Worm (Caenorhabditis elegans) whole organism, L4/young adult: ENCODE measurements around the gene K11H3.5.

ENCODE experiments used
- W03F9.2 ChIP-seq: fragments of 150-350 bp; optimal IDR thresholded peaks from 2 replicates; lab custom pipeline; 2014; ENCODE audit warnings: missing biosample characterization, missing genetic modification characterization
- dao-5 ChIP-seq: sonication (generic microtip); optimal IDR thresholded peaks from 2 replicates; lab custom pipeline; 2016; ENCODE audit warnings: missing genotype, missing genetic modification characterization, moderate library complexity, missing compliant biosample characterization
- him-1 ChIP-seq: sonication (generic microtip); optimal IDR thresholded peaks from 2 replicates; lab custom pipeline; 2016; ENCODE audit warnings: missing genotype, missing genetic modification reagents, missing genetic modification characterization, missing compliant biosample characterization

The K11H3.5 gene

ce11 chrIII:9871032-9871431 lies 27.5 kb downstream of the K11H3.5 start, which contains the start of gene ZK757.1:
TSS of gene ZK757.1 (minus strand) at chrIII:9871132.
- TF ChIP-seq W03F9.2: no peak
- no peak for TF ChIP-seq him-1 (tag; lab: Kevin White, UChicago)
- no peak for TF ChIP-seq dao-5 (tag; lab: Kevin White, UChicago)

ce11 chrIII:9874515-9874914 lies 30.9 kb downstream of the K11H3.5 start:
- TF ChIP-seq him-1 (tag; lab: Kevin White, UChicago) (no peak), W03F9.2 (no peak), dao-5 (tag; lab: Kevin White, UChicago) (no peak)

DNA sequence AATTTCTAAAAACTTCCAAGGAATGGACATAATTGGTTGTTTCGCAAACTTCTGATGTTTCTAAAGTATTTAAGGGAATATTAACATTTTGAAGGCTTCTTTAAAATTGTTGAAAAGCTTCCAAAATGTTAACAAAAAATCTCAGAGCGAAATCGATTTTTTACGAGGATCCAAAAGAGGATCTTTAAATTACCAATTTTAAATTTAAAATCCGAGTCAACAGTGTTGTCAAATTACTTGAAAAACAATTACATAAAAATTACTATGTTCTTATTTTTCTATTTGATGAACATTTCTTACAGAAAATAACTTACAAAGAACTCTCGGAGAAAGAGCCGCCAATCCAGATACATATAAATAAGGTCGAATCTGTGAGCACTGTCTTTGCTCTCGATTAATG lies 33.4 kb downstream of the K11H3.5 start, which contains the start of gene ZK757.10:
ZK757.10 (plus strand) TSS at position 301 of the 400 bp plus-strand sequence.
- TF ChIP-seq him-1 (tag; lab: Kevin White, UChicago) (no peak), dao-5 (tag; lab: Kevin White, UChicago) (no peak), W03F9.2 (no peak)

ce11 chrIII:9878828-9879227 lies 35.3 kb downstream of the K11H3.5 start, which contains the start of gene ZK757.2:
TSS of gene ZK757.2 (minus strand) at chrIII:9878928.
- TF ChIP-seq W03F9.2 (no peak), him-1 (tag; lab: Kevin White, UChicago) (no peak), dao-5 (tag; lab: Kevin White, UChicago) (no peak)

ce11 chrIII:9885609-9886008 lies 42.0 kb downstream of the K11H3.5 start:
- TF ChIP-seq him-1 (tag; lab: Kevin White, UChicago) (no peak), W03F9.2 (no peak), dao-5 (tag; lab: Kevin White, UChicago) (no peak)

DNA sequence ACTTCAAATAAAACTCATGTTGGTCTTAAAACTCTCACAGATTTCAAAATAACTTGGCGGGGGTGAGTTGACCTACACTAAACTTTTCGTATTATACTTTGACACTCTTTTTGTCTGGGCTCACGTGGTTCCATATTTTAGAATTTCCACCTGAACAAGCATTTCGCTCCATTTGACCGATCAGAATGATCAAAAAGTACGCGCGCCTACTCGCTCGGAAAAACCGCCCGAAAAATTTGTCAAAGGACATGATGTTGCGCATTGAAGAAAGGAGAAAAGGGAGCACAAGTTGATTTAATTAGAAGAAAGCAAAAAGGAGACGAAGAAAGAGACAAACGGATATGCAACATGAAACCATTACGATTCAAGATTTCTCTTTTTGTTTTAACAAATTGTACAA lies 42.8 kb downstream of the K11H3.5 start:
- TF ChIP-seq W03F9.2 (no peak), dao-5 (tag; lab: Kevin White, UChicago) (no peak), him-1 (tag; lab: Kevin White, UChicago) (no peak)

DNA sequence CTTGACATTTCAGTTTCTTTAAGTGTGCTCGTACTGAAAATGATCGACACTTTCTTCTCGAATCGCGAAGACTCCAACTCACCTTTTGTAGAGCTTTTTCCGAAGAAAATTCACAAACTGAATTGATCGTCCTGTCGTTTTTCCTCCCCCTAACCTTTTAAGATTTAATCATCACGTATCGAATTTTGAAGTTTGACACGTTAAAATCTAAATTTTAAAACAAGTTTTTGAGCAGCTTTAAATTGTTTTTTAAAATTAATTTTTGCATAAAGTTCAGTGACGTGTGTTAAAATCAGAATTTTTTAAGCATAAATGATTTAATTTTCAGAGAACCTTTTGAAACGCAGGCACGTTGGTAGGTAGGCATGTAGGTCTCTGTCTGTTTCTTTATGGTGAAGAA lies 47.8 kb downstream of the K11H3.5 start, which contains the start of gene alg-4:
alg-4 (minus strand) TSS at position 101 of the 400 bp plus-strand sequence.
- TF ChIP-seq W03F9.2 (no peak), dao-5 (tag; lab: Kevin White, UChicago) (no peak), him-1 (tag; lab: Kevin White, UChicago) (no peak)

DNA sequence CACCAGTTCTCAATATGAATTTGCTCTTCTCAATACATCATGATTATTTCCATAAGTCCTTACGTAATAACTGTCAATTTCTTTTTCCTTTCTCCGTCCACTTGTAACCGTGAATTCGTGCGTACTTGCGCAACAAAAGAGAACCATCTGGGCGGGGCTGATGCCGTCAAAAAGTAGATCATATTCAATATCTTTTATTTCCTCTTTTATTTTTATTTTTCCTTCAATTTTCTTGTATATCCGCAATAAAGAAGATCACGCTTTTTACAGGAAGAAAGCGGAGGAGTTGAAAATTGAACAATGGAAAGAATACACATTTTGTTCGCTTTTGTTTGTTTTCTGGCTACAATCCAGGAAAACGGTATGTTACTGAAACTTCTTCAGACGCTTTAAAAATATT lies 49.3 kb downstream of the K11H3.5 start, which contains the start of gene mam-7:
mam-7 (plus strand) TSS at position 301 of the 400 bp plus-strand sequence.
- TF ChIP-seq him-1 (tag; lab: Kevin White, UChicago) (no peak), W03F9.2 (no peak)
